Worm (Caenorhabditis elegans): ENCODE data around the gene F36G9.7.
"Not testable (repeated sequence)": the region's sequence is repeated elsewhere in the genome, so short reads cannot be mapped to it uniquely, and the experiment has no call there.

Gene F36G9.7

ce11 chrV:15932390-15932789, 37.2 kb downstream of the F36G9.7 start, which contains the start of gene srw-26:
Gene srw-26, minus strand, starts transcription at chrV:15932490.
- TF ChIP-seq elt-3 (tag; optimal IDR thresholded peaks at IDR 0.05) = no peak
- TF ChIP-seq pha-4 (tag; optimal IDR thresholded peaks at IDR 0.05) = no peak
- TF ChIP-seq elt-1 (tag; optimal IDR thresholded peaks at IDR 0.05; ENCODE audit: borderline replicate concordance, insufficient read depth) = no peak
- no peak for TF ChIP-seq bed-3 (GFP tag; optimal IDR thresholded peaks at IDR 0.05)
- no peak for TF ChIP-seq ces-1 (GFP tag; optimal IDR thresholded peaks at IDR 0.05)
- no peak for TF ChIP-seq lsy-2 (tag; optimal IDR thresholded peaks at IDR 0.05)
- TF ChIP-seq nhr-28 (tag; optimal IDR thresholded peaks at IDR 0.05) = no peak
- no peak for TF ChIP-seq M03D4.4 (tag; optimal IDR thresholded peaks at IDR 0.05)
- TF ChIP-seq sptf-1 (tag; optimal IDR thresholded peaks at IDR 0.05) = no peak
- no peak for TF ChIP-seq cnd-1 (tag; optimal IDR thresholded peaks at IDR 0.05)

- TF ChIP-seq ceh-43 (GFP tag; optimal IDR thresholded peaks at IDR 0.05); drap-1 (GFP tag; optimal IDR thresholded peaks at IDR 0.05); nhr-2 (tag; optimal IDR thresholded peaks at IDR 0.05): not testable (repeated sequence)
Measured at ce11 chrV:15929882-15930281, 39.7 kb downstream of the F36G9.7 start, which contains the start of gene srbc-77. Gene srbc-77, plus strand, starts transcription at chrV:15930182.

DNA sequence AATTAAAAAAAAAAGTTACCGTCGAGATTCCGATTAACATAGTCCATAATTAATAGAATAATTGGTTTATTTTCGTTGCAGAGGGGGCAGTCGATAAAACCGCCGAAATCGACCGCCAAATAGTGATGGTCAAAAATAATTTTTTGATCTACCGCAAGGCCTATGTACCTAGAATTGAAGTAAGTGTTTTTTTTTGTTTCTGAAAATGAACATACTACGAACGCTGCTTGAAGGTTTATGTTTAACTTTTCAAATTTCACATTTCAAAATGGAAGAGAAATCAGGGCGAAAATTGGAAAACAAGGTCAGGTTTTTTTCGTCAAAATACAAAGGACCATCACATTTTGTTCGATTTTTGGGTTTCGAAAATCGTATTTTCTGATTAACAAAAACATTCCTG, 41.2 kb downstream of the F36G9.7 start, which contains the start of gene pzf-1:
TSS of gene pzf-1 (minus strand) at position 101 of the 400 bp plus-strand sequence.
- TF ChIP-seq M03D4.4 (tag; optimal IDR thresholded peaks at IDR 0.05) (no peak), mab-5 (tag; optimal IDR thresholded peaks at IDR 0.05) (no peak), nhr-237 (tag; optimal IDR thresholded peaks at IDR 0.05) (no peak), lin-13 (tag; optimal IDR thresholded peaks at IDR 0.05) (no peak), lin-32 (GFP tag; optimal IDR thresholded peaks at IDR 0.05) (no peak), tbx-8 (GFP tag; optimal IDR thresholded peaks at IDR 0.05) (no peak), sptf-1 (tag; optimal IDR thresholded peaks at IDR 0.05) (no peak), unc-62 (GFP tag; optimal IDR thresholded peaks at IDR 0.05) (no peak), snpc-4 (tag; optimal IDR thresholded peaks at IDR 0.05) (no peak), nhr-76 (tag; optimal IDR thresholded peaks at IDR 0.05) (no peak), blmp-1 (tag; optimal IDR thresholded peaks at IDR 0.05) (no peak), nhr-2 (tag; optimal IDR thresholded peaks at IDR 0.05) (no peak), ham-2 (GFP tag; optimal IDR thresholded peaks at IDR 0.05) (no peak), mep-1 (tag; optimal IDR thresholded peaks at IDR 0.05) (no peak), hlh-1 (tag; optimal IDR thresholded peaks at IDR 0.05) (no peak), ceh-43 (GFP tag; optimal IDR thresholded peaks at IDR 0.05) (no peak), sem-2 (GFP tag; optimal IDR thresholded peaks at IDR 0.05) (no peak), bed-3 (GFP tag; optimal IDR thresholded peaks at IDR 0.05) (no peak)

DNA sequence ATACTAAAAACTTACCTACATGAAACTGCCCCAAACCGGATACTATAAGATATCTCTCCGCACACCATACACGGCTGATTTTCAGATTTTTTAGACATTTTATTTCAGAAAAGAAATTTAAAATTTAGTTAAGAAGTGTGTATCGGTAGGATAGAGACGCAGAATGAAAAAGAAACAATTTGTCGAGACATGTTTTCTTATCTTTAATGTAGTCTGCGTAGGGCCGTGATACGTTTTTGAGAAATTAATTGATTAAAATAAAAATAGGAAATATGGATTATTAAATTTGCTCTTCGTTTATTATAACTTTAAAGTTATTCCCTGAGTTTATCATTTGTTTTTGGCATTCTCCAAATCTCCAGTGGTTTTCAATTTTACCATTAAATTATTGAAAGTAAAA, 45.2 kb downstream of the F36G9.7 start, which contains the start of gene nhr-108:
TSS of gene nhr-108 (minus strand) at position 166 of the 400 bp plus-strand sequence.
- TF ChIP-seq nhr-12 (tag; optimal IDR thresholded peaks at IDR 0.05) (no peak), bed-3 (GFP tag; optimal IDR thresholded peaks at IDR 0.05) (no peak), ztf-11 (tag; optimal IDR thresholded peaks at IDR 0.05) (no peak), nhr-2 (tag; optimal IDR thresholded peaks at IDR 0.05) (no peak), pha-4 (tag; optimal IDR thresholded peaks at IDR 0.05) (no peak), unc-39 (tag; optimal IDR thresholded peaks at IDR 0.05) (no peak), nhr-237 (tag; optimal IDR thresholded peaks at IDR 0.05) (no peak), nhr-28 (tag; optimal IDR thresholded peaks at IDR 0.05) (no peak), tbx-8 (GFP tag; optimal IDR thresholded peaks at IDR 0.05) (no peak), blmp-1 (tag; optimal IDR thresholded peaks at IDR 0.05) (no peak), mls-2 (tag; optimal IDR thresholded peaks at IDR 0.05) (no peak), sem-2 (GFP tag; optimal IDR thresholded peaks at IDR 0.05) (no peak), sptf-1 (tag; optimal IDR thresholded peaks at IDR 0.05) (no peak), ceh-43 (GFP tag; optimal IDR thresholded peaks at IDR 0.05) (no peak), lin-32 (GFP tag; optimal IDR thresholded peaks at IDR 0.05) (no peak), ceh-39 (tag; optimal IDR thresholded peaks at IDR 0.05) (no peak), ham-2 (GFP tag; optimal IDR thresholded peaks at IDR 0.05) (no peak)

- TF ChIP-seq nhr-2 (tag; optimal IDR thresholded peaks at IDR 0.05) = no peak
- no peak for TF ChIP-seq lsy-2 (tag; optimal IDR thresholded peaks at IDR 0.05)
- no peak for TF ChIP-seq nhr-12 (tag; optimal IDR thresholded peaks at IDR 0.05)
- no peak for TF ChIP-seq unc-62 (GFP tag; optimal IDR thresholded peaks at IDR 0.05)
- no peak for TF ChIP-seq snpc-4 (tag; optimal IDR thresholded peaks at IDR 0.05)
- no peak for TF ChIP-seq ham-2 (GFP tag; optimal IDR thresholded peaks at IDR 0.05)
- TF ChIP-seq ces-1 (GFP tag; optimal IDR thresholded peaks at IDR 0.05) = no peak
Measured at ce11 chrV:15922979-15923378, 46.6 kb downstream of the F36G9.7 start, which contains the start of gene F35E8.13. Gene F35E8.13, plus strand, starts transcription at chrV:15923279.
